Fruit fly (Drosophila melanogaster): ENCODE results near the gene CG6712.
A peak's percentile ranks its signal among the peaks of the same experiment; 100 is the strongest.

CG6712 gene

dm6 chr2L:12063035-12063434 lies 33.3 kb downstream of the CG6712 start, which contains the start of gene Rab3-GAP (continued):
- TF ChIP-seq dmrt99B (tag; optimal IDR thresholded peaks at IDR 0.05), result no peak
- peak; percentile 7 for TF ChIP-seq CG10147 (GFP tag; optimal IDR thresholded peaks at IDR 0.05)
- TF ChIP-seq CG11723 (GFP tag; optimal IDR thresholded peaks at IDR 0.05), result no peak
- no peak for TF ChIP-seq wdn (GFP tag; IDR thresholded peaks at IDR 0.05)
- peak; percentile 78 for TF ChIP-seq trem (tag; optimal IDR thresholded peaks at IDR 0.05)
- TF ChIP-seq D (optimal IDR thresholded peaks at IDR 0.05), result no peak
- TF ChIP-seq D (GFP tag; optimal IDR thresholded peaks at IDR 0.05), result no peak
- TF ChIP-seq CG34422 (GFP tag; IDR thresholded peaks at IDR 0.05), result peak; percentile 30; the same call in 1 of the 3 replicates
- no peak for TF ChIP-seq h (optimal IDR thresholded peaks at IDR 0.05)
- TF ChIP-seq cato (GFP tag; optimal IDR thresholded peaks at IDR 0.05; ENCODE audit: borderline replicate concordance), result no peak
- TF ChIP-seq CG12219 (GFP tag; optimal IDR thresholded peaks at IDR 0.05), result no peak
- peak in 1 of 2 experiments; percentile 16 for TF ChIP-seq chif (GFP tag; optimal IDR thresholded peaks at IDR 0.05)
- no peak for TF ChIP-seq gem (tag; optimal IDR thresholded peaks at IDR 0.05)
- peak; percentile 14 for TF ChIP-seq Hr3 (GFP tag; optimal IDR thresholded peaks at IDR 0.05)
- peak; percentile 34 for TF ChIP-seq CG12942 (GFP tag; optimal IDR thresholded peaks at IDR 0.05)
- TF ChIP-seq tna (GFP tag; IDR thresholded peaks at IDR 0.05; ENCODE audit: partially characterized antibody), result peak; percentile 55
- TF ChIP-seq D19B (GFP tag; optimal IDR thresholded peaks at IDR 0.05), result no peak
- TF ChIP-seq run (tag; optimal IDR thresholded peaks at IDR 0.05), result no peak
- no peak for TF ChIP-seq dmrt11E (tag; optimal IDR thresholded peaks at IDR 0.05)
- no peak for TF ChIP-seq klu (GFP tag; IDR thresholded peaks at IDR 0.05)
- no peak for TF ChIP-seq da (GFP tag; optimal IDR thresholded peaks at IDR 0.05)
- no peak for TF ChIP-seq CG10209 (GFP tag; optimal IDR thresholded peaks at IDR 0.05)
- no peak for TF ChIP-seq CG31224 (GFP tag; IDR thresholded peaks at IDR 0.05)
- TF ChIP-seq tio (GFP tag; optimal IDR thresholded peaks at IDR 0.05), result no peak
- TF ChIP-seq Bteb2 (GFP tag; optimal IDR thresholded peaks at IDR 0.05), result peak; percentile 27
- no peak for TF ChIP-seq tx (GFP tag; optimal IDR thresholded peaks at IDR 0.05)
- TF ChIP-seq mld (GFP tag; IDR thresholded peaks at IDR 0.05; ENCODE audit: partially characterized antibody), result no peak
- no peak for TF ChIP-seq seq (GFP tag; IDR thresholded peaks at IDR 0.05)
- peak; percentile 5 for TF ChIP-seq Six4 (GFP tag; optimal IDR thresholded peaks at IDR 0.05)
- peak; percentile 50 for TF ChIP-seq MESR4 (GFP tag; optimal IDR thresholded peaks at IDR 0.05)
- TF ChIP-seq grn (GFP tag; optimal IDR thresholded peaks at IDR 0.05), result no peak
- TF ChIP-seq Deaf1 (tag; optimal IDR thresholded peaks at IDR 0.05), result no peak
- TF ChIP-seq Bdp1 (GFP tag; optimal IDR thresholded peaks at IDR 0.05), result no peak
- no peak for TF ChIP-seq unc-4 (GFP tag; IDR thresholded peaks at IDR 0.05; ENCODE audit: partially characterized antibody)
- TF ChIP-seq CG8089 (GFP tag; optimal IDR thresholded peaks at IDR 0.05), result no peak
- TF ChIP-seq CG17829 (tag; optimal IDR thresholded peaks at IDR 0.05), result peak; percentile 70
- peak; percentile 48 to 93 for TF ChIP-seq crp (GFP tag; optimal IDR thresholded peaks at IDR 0.05)
- TF ChIP-seq sisA (GFP tag; IDR thresholded peaks at IDR 0.05), result no peak
- TF ChIP-seq CG2202 (tag; optimal IDR thresholded peaks at IDR 0.05), result no peak
- no peak for TF ChIP-seq sens-2 (GFP tag; IDR thresholded peaks at IDR 0.05)
- no peak for TF ChIP-seq CG31388 (GFP tag; optimal IDR thresholded peaks at IDR 0.05)
- no peak for TF ChIP-seq Aef1 (GFP tag; IDR thresholded peaks at IDR 0.05)
- TF ChIP-seq Mad (GFP tag; optimal IDR thresholded peaks at IDR 0.05), result no peak
- TF ChIP-seq sqz (GFP tag; optimal IDR thresholded peaks at IDR 0.05), result no peak
- TF ChIP-seq Rx (GFP tag; IDR thresholded peaks at IDR 0.05), result no peak
- TF ChIP-seq tup (GFP tag; optimal IDR thresholded peaks at IDR 0.05), result no peak
- TF ChIP-seq Gug (GFP tag; IDR thresholded peaks at IDR 0.05), result no peak
- no peak for TF ChIP-seq Ravus (GFP tag; IDR thresholded peaks at IDR 0.05)
- no peak for TF ChIP-seq NC2β (GFP tag; optimal IDR thresholded peaks at IDR 0.05)
- no peak for TF ChIP-seq CG10321 (GFP tag; IDR thresholded peaks at IDR 0.05)
- TF ChIP-seq CG15696 (tag; optimal IDR thresholded peaks at IDR 0.05), result no peak
- no peak for TF ChIP-seq CG10366 (GFP tag; IDR thresholded peaks at IDR 0.05)
- TF ChIP-seq CG1647 (GFP tag; optimal IDR thresholded peaks at IDR 0.05), result no peak

Data from whole organism, embryonic.